Fruit fly (Drosophila melanogaster) S2 (cell line): ENCODE results near the gene Sfp65A.

Source experiments
- CG8478 ChIP-seq: fragments of >200 bp; optimal IDR thresholded peaks from 2 replicates; lab custom pipeline; 2018
- CTCF ChIP-seq, 2 experiments: fragments of >200 bp; optimal IDR thresholded peaks; 2 replicates each; lab custom pipeline; 2018

DNA sequence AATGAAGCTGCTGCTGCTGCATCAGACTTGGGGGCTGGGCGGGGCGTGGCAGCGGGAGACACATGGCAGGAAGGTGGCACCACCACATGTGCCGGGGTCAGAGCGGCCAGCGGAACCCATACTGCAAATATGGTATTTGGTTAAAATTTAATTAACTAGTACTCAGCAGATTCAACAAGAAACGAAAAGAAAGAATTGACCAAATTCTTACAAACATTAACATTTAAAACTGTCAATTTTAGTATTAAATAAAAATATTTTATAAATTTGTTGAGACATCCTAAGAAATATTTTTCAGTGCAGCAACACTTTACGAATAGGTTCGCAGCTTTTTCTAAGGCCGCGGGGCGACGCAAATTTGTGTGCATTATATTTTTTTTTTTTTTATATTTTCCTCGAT is 32.6 kb upstream of the Sfp65A start:
- no peak for TF ChIP-seq CG8478 (lab: Kevin White, UChicago)
- no peak for TF ChIP-seq CTCF (optimal IDR thresholded peaks at IDR 0.05; lab: Kevin White, UChicago)
